Worm (Caenorhabditis elegans) whole organism, midembryonic: ENCODE data around the gene Y67A10A.7.

ENCODE experiments used
- flt-1 ChIP-seq: fragments of 200-800 bp; sonication (Bioruptor generic); IDR thresholded peaks from 2 replicates; pipeline ENCODE4 v1.3.6; 2022; ENCODE audit warnings: missing genetic modification characterization, missing compliant biosample characterization
- klf-2 ChIP-seq: fragments of 200-800 bp; sonication (Bioruptor generic); conservative IDR thresholded peaks from 2 replicates; pipeline ENCODE4 v1.3.6; 2022; ENCODE audit warnings: missing genetic modification reagents, missing genetic modification characterization, missing compliant biosample characterization
- ztf-23 ChIP-seq: fragments of 200-800 bp; sonication (Bioruptor generic); IDR thresholded peaks from 2 replicates; pipeline ENCODE4 v1.3.6; 2022; ENCODE audit warnings: missing genetic modification reagents, missing genetic modification characterization, missing compliant biosample characterization

- no peak for TF ChIP-seq ztf-23
- TF ChIP-seq flt-1 (GFP tag; lab: Robert Waterston, UW), result no peak
- TF ChIP-seq klf-2, result no peak
Measured at ce11 chrIV:14417128-14417527, 43.2 kb downstream of the Y67A10A.7 start, which contains the start of gene F55B11.6.
